Worm (Caenorhabditis elegans) whole organism, mixed stage, embryonic: ENCODE results near the gene sdz-33.
"Not testable (repeated sequence)": the region's sequence is repeated elsewhere in the genome, so short reads cannot be mapped to it uniquely, and the experiment has no call there.

Source experiments
- M03D4.4 ChIP-seq: sonication (generic microtip); optimal IDR thresholded peaks from 2 replicates; lab custom pipeline; 2017; ENCODE audit warnings: mild to moderate bottlenecking, missing genetic modification characterization, missing compliant biosample characterization
- bed-3 ChIP-seq: fragments of 200-800 bp; sonication (Bioruptor generic); optimal IDR thresholded peaks from 3 replicates; lab custom pipeline; 2018; ENCODE audit warnings: mild to moderate bottlenecking, missing genetic modification characterization, moderate library complexity, missing compliant biosample characterization
- blmp-1 ChIP-seq: fragments of 150-350 bp; optimal IDR thresholded peaks from 2 replicates; lab custom pipeline; 2014; ENCODE audit warnings: missing biosample characterization, missing genetic modification characterization
- ceh-39 ChIP-seq: fragments of 150-350 bp; optimal IDR thresholded peaks from 2 replicates; lab custom pipeline; 2014; ENCODE audit warnings: missing biosample characterization, missing genetic modification characterization
- ceh-83 ChIP-seq: fragments of 200-800 bp; sonication (Bioruptor generic); optimal IDR thresholded peaks from 2 replicates; lab custom pipeline; 2018; ENCODE audit warnings: mild to moderate bottlenecking, missing genetic modification characterization, missing compliant biosample characterization
- ces-1 ChIP-seq: fragments of 150-350 bp; optimal IDR thresholded peaks from 2 replicates; lab custom pipeline; 2014; ENCODE audit warnings: missing biosample characterization, missing genetic modification reagents, missing genetic modification characterization
- cnd-1 ChIP-seq: fragments of 200-800 bp; sonication (Bioruptor generic); optimal IDR thresholded peaks from 2 replicates; lab custom pipeline; 2018; ENCODE audit warnings: mild to moderate bottlenecking, missing genetic modification characterization, missing compliant biosample characterization
- elt-1 ChIP-seq: sonication (generic microtip); optimal IDR thresholded peaks from 2 replicates; lab custom pipeline; 2017; ENCODE audit warnings: missing genetic modification characterization, mild to moderate bottlenecking, missing compliant biosample characterization, antibody characterized with exemption, moderate library complexity, borderline replicate concordance; ENCODE audit not compliant: insufficient read depth
- elt-3 ChIP-seq: fragments of 150-350 bp; optimal IDR thresholded peaks from 2 replicates; lab custom pipeline; 2014; ENCODE audit warnings: missing biosample characterization, missing genetic modification characterization
- flh-1 ChIP-seq: fragments of 200-800 bp; sonication (Bioruptor generic); optimal IDR thresholded peaks from 2 replicates; lab custom pipeline; 2018; ENCODE audit warnings: mild to moderate bottlenecking, missing genetic modification characterization, moderate library complexity, missing compliant biosample characterization
- hlh-1 ChIP-seq: fragments of 150-350 bp; optimal IDR thresholded peaks from 2 replicates; lab custom pipeline; 2014; ENCODE audit warnings: missing biosample characterization, missing genetic modification reagents, missing genetic modification characterization
- lin-13 ChIP-seq: fragments of 150-350 bp; optimal IDR thresholded peaks from 2 replicates; lab custom pipeline; 2014; ENCODE audit warnings: missing biosample characterization, missing genetic modification characterization
- lin-32 ChIP-seq: fragments of 200-800 bp; sonication (Bioruptor generic); optimal IDR thresholded peaks from 2 replicates; lab custom pipeline; 2018; ENCODE audit warnings: mild to moderate bottlenecking, missing genetic modification characterization, missing compliant biosample characterization
- lsy-2 ChIP-seq: fragments of 150-350 bp; optimal IDR thresholded peaks from 2 replicates; lab custom pipeline; 2014; ENCODE audit warnings: missing biosample characterization, missing genetic modification characterization
- mab-5 ChIP-seq: fragments of 150-350 bp; optimal IDR thresholded peaks from 2 replicates; lab custom pipeline; 2014; ENCODE audit warnings: missing biosample characterization, missing genetic modification characterization
- mep-1 ChIP-seq: fragments of 150-350 bp; optimal IDR thresholded peaks from 2 replicates; lab custom pipeline; 2017; ENCODE audit warnings: missing biosample characterization, missing genetic modification reagents, missing genetic modification characterization, inconsistent platforms
- mls-2 ChIP-seq: sonication (generic microtip); optimal IDR thresholded peaks from 2 replicates; lab custom pipeline; 2016; ENCODE audit warnings: mild to moderate bottlenecking, missing genetic modification characterization, moderate library complexity, missing compliant biosample characterization
- nhr-12 ChIP-seq: fragments of 150-350 bp; optimal IDR thresholded peaks from 2 replicates; lab custom pipeline; 2014; ENCODE audit warnings: missing biosample characterization, missing genetic modification characterization
- nhr-2 ChIP-seq: fragments of 150-350 bp; optimal IDR thresholded peaks from 2 replicates; lab custom pipeline; 2014; ENCODE audit warnings: missing biosample characterization, missing genetic modification characterization
- nhr-28 ChIP-seq: fragments of 150-350 bp; optimal IDR thresholded peaks from 2 replicates; lab custom pipeline; 2014; ENCODE audit warnings: missing biosample characterization, missing genetic modification characterization
- nhr-76 ChIP-seq: sonication (generic microtip); optimal IDR thresholded peaks from 2 replicates; lab custom pipeline; 2017; ENCODE audit warnings: missing biosample characterization, missing genetic modification characterization
- sem-2 ChIP-seq: fragments of 200-800 bp; sonication (Bioruptor generic); optimal IDR thresholded peaks from 2 replicates; lab custom pipeline; 2018; ENCODE audit warnings: mild to moderate bottlenecking, missing genetic modification characterization, missing compliant biosample characterization
- sptf-1 ChIP-seq: sonication (generic microtip); optimal IDR thresholded peaks from 2 replicates; lab custom pipeline; 2017; ENCODE audit warnings: mild to moderate bottlenecking, missing genetic modification characterization, moderate library complexity, missing compliant biosample characterization
- tbx-8 ChIP-seq: fragments of 200-800 bp; sonication (Bioruptor generic); optimal IDR thresholded peaks from 2 replicates; lab custom pipeline; 2018; ENCODE audit warnings: mild to moderate bottlenecking, missing genetic modification characterization, moderate library complexity, missing compliant biosample characterization
- unc-120 ChIP-seq: sonication (generic microtip); optimal IDR thresholded peaks from 2 replicates; lab custom pipeline; 2017; ENCODE audit warnings: missing genetic modification characterization, missing compliant biosample characterization; ENCODE audit not compliant: poor library complexity, severe bottlenecking
- unc-39 ChIP-seq: fragments of 150-350 bp; optimal IDR thresholded peaks from 2 replicates; lab custom pipeline; 2014; ENCODE audit warnings: missing biosample characterization, missing genetic modification characterization
- unc-62 ChIP-seq: fragments of 150-350 bp; optimal IDR thresholded peaks from 2 replicates; lab custom pipeline; 2014; ENCODE audit warnings: missing biosample characterization, missing genetic modification reagents, missing genetic modification characterization
- ztf-11 ChIP-seq: fragments of 150-350 bp; optimal IDR thresholded peaks from 2 replicates; lab custom pipeline; 2014; ENCODE audit warnings: missing biosample characterization, missing genetic modification characterization

Gene sdz-33

ce11 chrIII:11870009-11870408 lies 37.3 kb upstream of the sdz-33 start (continued):
- TF ChIP-seq unc-62: peak; percentile 34
- peak; percentile 93 for TF ChIP-seq ces-1 (GFP tag; lab: Kevin White, UChicago)
- TF ChIP-seq nhr-2 (tag; lab: Kevin White, UChicago): peak; percentile 3
- no peak for TF ChIP-seq ztf-11 (tag; lab: Kevin White, UChicago)
- TF ChIP-seq flh-1: no peak

ce11 chrIII:11871617-11872016 lies 35.7 kb upstream of the sdz-33 start:
- TF ChIP-seq mab-5 (tag; lab: Kevin White, UChicago) (no peak), bed-3 (no peak), nhr-28 (tag; lab: Kevin White, UChicago) (no peak), nhr-12 (tag; lab: Kevin White, UChicago) (no peak), unc-120 (tag; lab: Kevin White, UChicago) (no peak)

- TF ChIP-seq unc-120 (tag; lab: Kevin White, UChicago) (no peak), ceh-39 (tag; lab: Kevin White, UChicago) (no peak), elt-3 (tag; lab: Kevin White, UChicago) (no peak), ceh-83 (no peak), unc-39 (tag; lab: Kevin White, UChicago) (no peak), mab-5 (tag; lab: Kevin White, UChicago) (no peak), mls-2 (tag; lab: Kevin White, UChicago) (no peak), nhr-2 (tag; lab: Kevin White, UChicago) (no peak)
Measured at ce11 chrIII:11874242-11874641, 33.0 kb upstream of the sdz-33 start.

ce11 chrIII:11876130-11876529 lies 31.1 kb upstream of the sdz-33 start:
- TF ChIP-seq cnd-1 (no peak), sptf-1 (peak; percentile 42)

- no peak for TF ChIP-seq bed-3
- TF ChIP-seq ces-1 (GFP tag; lab: Kevin White, UChicago): no peak
- no peak for TF ChIP-seq nhr-76 (tag; lab: Kevin White, UChicago)
- no peak for TF ChIP-seq unc-39 (tag; lab: Kevin White, UChicago)
- TF ChIP-seq tbx-8 (GFP tag; lab: Kevin White, UChicago): no peak
Measured at ce11 chrIII:11878751-11879150, 28.5 kb upstream of the sdz-33 start, which contains the start of gene Y56A3A.6. Y56A3A.6 (minus strand) TSS chrIII:11878803.

ce11 chrIII:11881549-11881948 lies 25.7 kb upstream of the sdz-33 start:
- TF ChIP-seq lsy-2 (tag; lab: Kevin White, UChicago): no peak
- no peak for TF ChIP-seq nhr-76 (tag; lab: Kevin White, UChicago)
- TF ChIP-seq blmp-1: no peak
- no peak for TF ChIP-seq ces-1 (GFP tag; lab: Kevin White, UChicago)
- no peak for TF ChIP-seq sem-2
- TF ChIP-seq mep-1 (tag; lab: Kevin White, UChicago): no peak
- no peak for TF ChIP-seq unc-62

ce11 chrIII:11883694-11884093 lies 23.6 kb upstream of the sdz-33 start, which contains the start of gene fbxb-22:
fbxb-22 (minus strand) TSS chrIII:11883754.
- TF ChIP-seq tbx-8 (GFP tag; lab: Kevin White, UChicago); ceh-83; lin-32 (GFP tag; lab: Kevin White, UChicago): not testable (repeated sequence)

ce11 chrIII:11891335-11891734 lies 15.9 kb upstream of the sdz-33 start, which contains the start of gene faah-5:
faah-5 (minus strand) TSS chrIII:11891435.
- TF ChIP-seq mab-5 (tag; lab: Kevin White, UChicago) (no peak), nhr-2 (tag; lab: Kevin White, UChicago) (no peak), hlh-1 (tag; lab: Kevin White, UChicago) (no peak), nhr-12 (tag; lab: Kevin White, UChicago) (no peak), elt-1 (tag; lab: Kevin White, UChicago) (no peak), nhr-28 (tag; lab: Kevin White, UChicago) (no peak), M03D4.4 (no peak), tbx-8 (GFP tag; lab: Kevin White, UChicago) (no peak), lin-32 (GFP tag; lab: Kevin White, UChicago) (no peak), lin-13 (no peak), mep-1 (tag; lab: Kevin White, UChicago) (no peak), ztf-11 (tag; lab: Kevin White, UChicago) (no peak), ceh-83 (no peak), unc-62 (no peak), cnd-1 (no peak), unc-39 (tag; lab: Kevin White, UChicago) (no peak), elt-3 (tag; lab: Kevin White, UChicago) (no peak), bed-3 (no peak)
